Worm (Caenorhabditis elegans): ENCODE data around the gene T24B8.7.

T24B8.7 gene

ce11 chrII:9097302-9097701 lies 43.8 kb upstream of the T24B8.7 start:
- TF ChIP-seq unc-98 (GFP tag; IDR thresholded peaks at IDR 0.05) (no peak), tbx-2 (tag; optimal IDR thresholded peaks at IDR 0.05) (no peak), lir-3 (tag; optimal IDR thresholded peaks at IDR 0.05; ENCODE audit: poor library complexity) (no peak), nhr-71 (tag; optimal IDR thresholded peaks at IDR 0.05) (no peak), swsn-7 (tag; optimal IDR thresholded peaks at IDR 0.05) (no peak), C04F5.9 (tag; optimal IDR thresholded peaks at IDR 0.05) (no peak), nhr-76 (tag; optimal IDR thresholded peaks at IDR 0.05) (no peak)

DNA sequence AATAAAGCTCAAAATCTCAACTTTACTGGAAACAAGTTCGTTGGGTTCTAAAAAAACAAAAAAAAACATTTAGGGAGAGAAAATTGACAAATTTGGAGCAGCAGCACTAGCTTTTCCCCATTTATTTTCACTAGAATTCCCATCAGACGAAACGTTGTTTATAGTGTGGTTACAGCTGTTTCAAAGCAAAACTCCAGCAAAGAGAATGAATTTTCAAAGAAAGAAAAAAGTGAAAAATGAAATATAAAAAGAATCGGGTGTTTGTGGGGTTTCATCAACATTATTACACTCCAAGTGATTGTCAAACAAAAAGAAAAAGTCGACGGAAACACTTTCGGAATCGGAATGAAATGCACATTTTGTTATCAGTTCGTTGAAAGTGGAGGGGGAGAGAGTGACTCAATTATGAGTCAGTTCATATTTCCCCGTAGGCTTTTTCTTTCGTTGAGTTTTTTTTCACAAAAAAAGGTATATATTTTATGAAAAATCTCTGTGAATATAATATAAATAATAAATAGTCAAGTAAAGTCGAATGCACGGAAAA lies 40.9 kb upstream of the T24B8.7 start:
- TF ChIP-seq efl-1 (optimal IDR thresholded peaks at IDR 0.05) (no peak), efl-1 (GFP tag; optimal IDR thresholded peaks at IDR 0.05 in 1 of 2) (peak in 1 of 2 experiments; percentile 81), unc-86 (tag; optimal IDR thresholded peaks at IDR 0.05) (no peak), lin-14 (GFP tag; optimal IDR thresholded peaks at IDR 0.05) (peak; percentile 9), ceh-82 (tag; optimal IDR thresholded peaks at IDR 0.05) (no peak), mdl-1 (tag; optimal IDR thresholded peaks at IDR 0.05) (no peak), egl-13 (tag; optimal IDR thresholded peaks at IDR 0.05) (no peak), pqm-1 (tag; optimal IDR thresholded peaks at IDR 0.05) (peak; percentile 65), dsc-1 (tag; optimal IDR thresholded peaks at IDR 0.05) (peak; percentile 55)

ce11 chrII:9093584-9093983 lies 40.1 kb upstream of the T24B8.7 start, which contains the start of gene C07H4.1:
Gene C07H4.1, minus strand, starts transcription at chrII:9093684.
- TF ChIP-seq alr-1 (tag; optimal IDR thresholded peaks at IDR 0.05; ENCODE audit: borderline replicate concordance) (no peak), nhr-19 (GFP tag; conservative IDR thresholded peaks at IDR 0.05) (no peak), nhr-47 (tag; optimal IDR thresholded peaks at IDR 0.05) (no peak), skn-1 (tag; optimal IDR thresholded peaks at IDR 0.05) (no peak), rnt-1 (tag; optimal IDR thresholded peaks at IDR 0.05) (no peak), swsn-7 (tag; optimal IDR thresholded peaks at IDR 0.05) (no peak)

DNA sequence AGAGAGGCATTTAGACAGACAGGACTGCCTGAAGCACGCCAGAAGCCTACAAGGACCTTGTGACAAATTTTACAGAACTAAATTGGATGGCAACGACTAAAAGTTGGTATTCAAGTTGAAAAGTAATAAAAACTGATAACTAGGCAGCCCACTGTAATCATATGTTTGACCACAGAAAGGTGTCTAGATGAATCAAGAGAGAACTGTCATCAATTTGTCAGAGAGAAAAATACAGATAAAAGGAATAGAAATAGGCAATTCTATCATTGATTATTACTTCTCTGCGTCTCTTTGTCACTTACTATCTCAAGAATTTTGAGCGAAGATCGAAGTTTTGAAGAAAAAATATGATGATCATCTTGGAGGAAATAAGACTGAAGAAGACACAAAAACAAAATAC lies 39.4 kb upstream of the T24B8.7 start:
- TF ChIP-seq aha-1 (tag; optimal IDR thresholded peaks at IDR 0.05) (no peak), nhr-11 (tag; optimal IDR thresholded peaks at IDR 0.05) (no peak), dsc-1 (tag; optimal IDR thresholded peaks at IDR 0.05) (no peak), vab-15 (tag; optimal IDR thresholded peaks at IDR 0.05) (peak; percentile 22), fkh-8 (tag; optimal IDR thresholded peaks at IDR 0.05) (no peak), hlh-4 (tag; optimal IDR thresholded peaks at IDR 0.05) (no peak), nhr-77 (tag; optimal IDR thresholded peaks at IDR 0.05) (no peak), sox-4 (tag; optimal IDR thresholded peaks at IDR 0.05) (no peak), nhr-20 (tag; optimal IDR thresholded peaks at IDR 0.05) (no peak), zip-4 (GFP tag; optimal IDR thresholded peaks at IDR 0.05) (no peak), xbp-1 (tag; optimal IDR thresholded peaks at IDR 0.05) (no peak), elt-2 (tag; optimal IDR thresholded peaks at IDR 0.05) (peak; percentile 48), irx-1 (tag; optimal IDR thresholded peaks at IDR 0.05) (no peak), fkh-10 (GFP tag; optimal IDR thresholded peaks at IDR 0.05) (no peak), nhr-71 (tag; optimal IDR thresholded peaks at IDR 0.05) (peak; percentile 0), efl-1 (optimal IDR thresholded peaks at IDR 0.05) (no peak), efl-1 (GFP tag; optimal IDR thresholded peaks at IDR 0.05 in 1 of 2) (no peak), rnt-1 (tag; optimal IDR thresholded peaks at IDR 0.05) (no peak), elt-3 (tag; optimal IDR thresholded peaks at IDR 0.05) (peak in 1 of 6 experiments; percentile 18), hpl-2 (GFP tag; optimal IDR thresholded peaks at IDR 0.05) (no peak), lin-14 (GFP tag; optimal IDR thresholded peaks at IDR 0.05) (peak; percentile 22), nhr-85 (tag) (peak; percentile 56), ets-5 (GFP tag; IDR thresholded peaks at IDR 0.05) (no peak), pag-3 (tag; optimal IDR thresholded peaks at IDR 0.05; ENCODE audit: borderline replicate concordance, insufficient read depth) (no peak), egl-13 (tag; optimal IDR thresholded peaks at IDR 0.05) (no peak), lin-35 (GFP tag; optimal IDR thresholded peaks at IDR 0.05) (peak in 1 of 2 experiments; percentile 22), fos-1 (tag; optimal IDR thresholded peaks at IDR 0.05) (no peak)
